Worm (Caenorhabditis elegans) whole organism, L4 larva: ENCODE results near the gene nlp-13.

Source experiments
- ces-1 ChIP-seq: fragments of 150-350 bp; sonication (generic microtip); optimal IDR thresholded peaks from 4 replicates; lab custom pipeline; 2014; ENCODE audit warnings: missing biosample characterization, missing genetic modification reagents, missing genetic modification characterization
- lin-13 ChIP-seq: fragments of 150-350 bp; optimal IDR thresholded peaks from 2 replicates; lab custom pipeline; 2014; ENCODE audit warnings: missing biosample characterization, missing genetic modification reagents, missing genetic modification characterization
- lsy-2 ChIP-seq, 2 experiments: fragments of 150-350 bp in 1 of 2; sonication (generic microtip) in 1 of 2; optimal IDR thresholded peaks; 2 replicates each; lab custom pipeline; 2014 to 2017; ENCODE audit warnings: missing biosample characterization in 2 of 2, missing genetic modification characterization in 2 of 2
- set-16 ChIP-seq: fragments of 200-800 bp; sonication (Bioruptor generic); IDR thresholded peaks from 2 replicates; pipeline ENCODE4 v1.3.6; 2022; ENCODE audit warnings: missing genetic modification reagents, missing genetic modification characterization, missing compliant biosample characterization
- snpc-4 ChIP-seq: fragments of 150-350 bp; optimal IDR thresholded peaks from 2 replicates; lab custom pipeline; 2014; ENCODE audit warnings: missing biosample characterization, missing genetic modification characterization
- unc-130 ChIP-seq: sonication (generic microtip); optimal IDR thresholded peaks from 2 replicates; lab custom pipeline; 2016; ENCODE audit warnings: missing genetic modification reagents, missing genetic modification characterization, missing compliant biosample characterization
- unc-39 ChIP-seq: sonication (generic microtip); optimal IDR thresholded peaks from 2 replicates; lab custom pipeline; 2017; ENCODE audit warnings: missing biosample characterization, missing genetic modification characterization

ce11 chrV:4248359-4248758 lies 12.1 kb downstream of the nlp-13 start:
- TF ChIP-seq unc-130, result no peak
- no peak for TF ChIP-seq ces-1 (GFP tag; lab: Kevin White, UChicago)
- TF ChIP-seq snpc-4, result no peak
- TF ChIP-seq set-16, result no peak
- no peak for TF ChIP-seq lsy-2 (tag; optimal IDR thresholded peaks at IDR 0.05; lab: Kevin White, UChicago)
- TF ChIP-seq lin-13 (GFP tag; lab: Kevin White, UChicago), result no peak
- no peak for TF ChIP-seq unc-39 (tag; lab: Kevin White, UChicago)
